Fruit fly (Drosophila melanogaster) whole organism, embryonic: ENCODE data around the gene cic.

Experiments used
- Asciz ChIP-seq: fragments of 200-800 bp; sonication (Bioruptor generic); optimal IDR thresholded peaks from 2 replicates; lab custom pipeline; 2017; ENCODE audit warnings: missing biosample characterization, mild to moderate bottlenecking, missing genetic modification characterization, missing genetic modification reagents
- B-H1 ChIP-seq: fragments of 200-800 bp; sonication (Bioruptor generic); IDR thresholded peaks from 3 replicates; pipeline ENCODE4 v1.3.6; 2022; ENCODE audit warnings: missing biosample characterization, missing genetic modification characterization
- CG10147 ChIP-seq: fragments of 200-800 bp; sonication (Bioruptor generic); optimal IDR thresholded peaks from 2 replicates; lab custom pipeline; 2019; ENCODE audit warnings: missing biosample characterization, mild to moderate bottlenecking, missing genetic modification characterization, moderate library complexity
- CG10462 ChIP-seq: fragments of 200-800 bp; sonication (Bioruptor generic); optimal IDR thresholded peaks from 2 replicates; lab custom pipeline; 2016; ENCODE audit warnings: missing biosample characterization, missing genetic modification characterization
- CG10565 ChIP-seq: fragments of 200-800 bp; sonication (Bioruptor generic); optimal IDR thresholded peaks from 3 replicates; lab custom pipeline; 2016; ENCODE audit warnings: missing biosample characterization, mild to moderate bottlenecking, missing genetic modification characterization
- CG11723 ChIP-seq: fragments of 200-800 bp; sonication (Bioruptor generic); optimal IDR thresholded peaks from 2 replicates; lab custom pipeline; 2017; ENCODE audit warnings: missing biosample characterization, mild to moderate bottlenecking, missing genetic modification characterization
- CG12659 ChIP-seq: fragments of 200-800 bp; sonication (Bioruptor generic); optimal IDR thresholded peaks from 3 replicates; lab custom pipeline; 2017; ENCODE audit warnings: mild to moderate bottlenecking, missing biosample characterization, missing genetic modification reagents, missing genetic modification characterization
- CG13775 ChIP-seq: fragments of 200-800 bp; sonication (Bioruptor generic); optimal IDR thresholded peaks from 3 replicates; lab custom pipeline; 2017; ENCODE audit warnings: missing biosample characterization, mild to moderate bottlenecking, missing genetic modification characterization
- CG14014 ChIP-seq: fragments of 200-800 bp; sonication (Bioruptor generic); IDR thresholded peaks from 2 replicates; pipeline ENCODE4 v1.3.6; 2022; ENCODE audit warnings: missing biosample characterization, missing genetic modification characterization
- CG14860 ChIP-seq: fragments of 200-800 bp; sonication (Bioruptor generic); IDR thresholded peaks from 3 replicates; pipeline ENCODE4 v1.3.6; 2022; ENCODE audit warnings: missing biosample characterization, missing genetic modification characterization; ENCODE audit not compliant: partially characterized antibody
- CG17361 ChIP-seq: fragments of 200-800 bp; sonication (Bioruptor generic); IDR thresholded peaks from 3 replicates; pipeline ENCODE4 v1.3.6; 2022; ENCODE audit warnings: missing biosample characterization, missing genetic modification characterization
- CG17802 ChIP-seq: fragments of 200-800 bp; sonication (Bioruptor generic); optimal IDR thresholded peaks from 2 replicates; lab custom pipeline; 2018; ENCODE audit warnings: missing biosample characterization, mild to moderate bottlenecking, missing genetic modification characterization, moderate library complexity
- CG1792 ChIP-seq: fragments of 200-800 bp; sonication (Bioruptor generic); optimal IDR thresholded peaks from 2 replicates; lab custom pipeline; 2016; ENCODE audit warnings: missing biosample characterization, missing genetic modification characterization
- CG30020 ChIP-seq: fragments of 200-800 bp; optimal IDR thresholded peaks from 2 replicates; lab custom pipeline; 2019; ENCODE audit warnings: missing biosample characterization, mild to moderate bottlenecking, missing genetic modification characterization, moderate library complexity
- CG30403 ChIP-seq: fragments of 200-800 bp; sonication (Bioruptor generic); optimal IDR thresholded peaks from 3 replicates; lab custom pipeline; 2016; ENCODE audit warnings: missing biosample characterization, missing genetic modification characterization
- CG3407 ChIP-seq: fragments of 200-800 bp; sonication (Bioruptor generic); optimal IDR thresholded peaks from 2 replicates; lab custom pipeline; 2018; ENCODE audit warnings: missing biosample characterization, mild to moderate bottlenecking, missing genetic modification characterization
- CG6654 ChIP-seq: fragments of 200-800 bp; sonication (Bioruptor generic); optimal IDR thresholded peaks from 2 replicates; lab custom pipeline; 2017; ENCODE audit warnings: missing biosample characterization, mild to moderate bottlenecking, missing genetic modification characterization
- CG7357 ChIP-seq: fragments of 200-800 bp; sonication (Bioruptor generic); IDR thresholded peaks from 3 replicates; pipeline ENCODE4 v1.3.6; 2022; ENCODE audit warnings: missing biosample characterization, missing genetic modification characterization
- CG7839 ChIP-seq: fragments of 200-800 bp; sonication (Bioruptor generic); optimal IDR thresholded peaks from 3 replicates; lab custom pipeline; 2018; ENCODE audit warnings: missing biosample characterization, mild to moderate bottlenecking, missing genetic modification characterization, moderate library complexity
- CG8944 ChIP-seq: fragments of 200-800 bp; sonication (Bioruptor generic); optimal IDR thresholded peaks from 3 replicates; lab custom pipeline; 2016; ENCODE audit warnings: missing biosample characterization, missing genetic modification characterization
- CG9797 ChIP-seq: fragments of 200-800 bp; sonication (Bioruptor generic); optimal IDR thresholded peaks from 3 replicates; lab custom pipeline; 2018; ENCODE audit warnings: missing biosample characterization, mild to moderate bottlenecking, missing genetic modification characterization
- D19A ChIP-seq: fragments of 200-800 bp; optimal IDR thresholded peaks from 3 replicates; lab custom pipeline; 2019; ENCODE audit warnings: missing biosample characterization, mild to moderate bottlenecking, missing genetic modification characterization, moderate library complexity
- Doc2 ChIP-seq: fragments of 200-800 bp; sonication (Bioruptor generic); IDR thresholded peaks from 2 replicates; pipeline ENCODE4 v1.3.6; 2022; ENCODE audit warnings: missing biosample characterization, missing genetic modification characterization
- Eip74EF ChIP-seq, 2 experiments: fragments of 200-800 bp in 1 of 2; fragments of >200 bp in 1 of 2; sonication (Bioruptor generic) in 1 of 2; optimal IDR thresholded peaks; 2 replicates each; lab custom pipeline; 2017 to 2019; ENCODE audit warnings: missing biosample characterization in 2 of 2, missing genetic modification characterization in 2 of 2, mild to moderate bottlenecking in 1 of 2, moderate library complexity in 1 of 2
- MESR4 ChIP-seq: fragments of 200-800 bp; sonication (Bioruptor generic); optimal IDR thresholded peaks from 2 replicates; lab custom pipeline; 2018; ENCODE audit warnings: missing biosample characterization, mild to moderate bottlenecking, missing genetic modification characterization, moderate library complexity
- Mad ChIP-seq: fragments of 200-800 bp; sonication (Bioruptor generic); optimal IDR thresholded peaks from 2 replicates; lab custom pipeline; 2016; ENCODE audit warnings: missing biosample characterization, missing genetic modification characterization
- Nf-YB ChIP-seq: fragments of 200-800 bp; sonication (Bioruptor generic); optimal IDR thresholded peaks from 3 replicates; lab custom pipeline; 2019; ENCODE audit warnings: missing biosample characterization, mild to moderate bottlenecking, missing genetic modification characterization, moderate library complexity
- Oaz ChIP-seq: fragments of 200-800 bp; sonication (Bioruptor generic); IDR thresholded peaks from 2 replicates; pipeline ENCODE4 v1.3.6; 2022; ENCODE audit warnings: missing biosample characterization, missing genetic modification characterization
- Side ChIP-seq: fragments of 200-800 bp; sonication (Bioruptor generic); optimal IDR thresholded peaks from 2 replicates; lab custom pipeline; 2016; ENCODE audit warnings: missing biosample characterization, missing genetic modification characterization
- Xrp1 ChIP-seq: fragments of 200-800 bp; sonication (Bioruptor generic); IDR thresholded peaks from 2 replicates; pipeline ENCODE4 v1.3.6; 2022; ENCODE audit warnings: missing biosample characterization, missing genetic modification characterization
- az2 ChIP-seq: fragments of 200-800 bp; sonication (Bioruptor generic); optimal IDR thresholded peaks from 3 replicates; lab custom pipeline; 2016; ENCODE audit warnings: missing biosample characterization, missing genetic modification characterization
- bab2 ChIP-seq: fragments of 200-800 bp; sonication (Bioruptor generic); optimal IDR thresholded peaks from 2 replicates; lab custom pipeline; 2016; ENCODE audit warnings: missing biosample characterization, missing genetic modification characterization
- btn ChIP-seq: fragments of 200-800 bp; sonication (Bioruptor generic); optimal IDR thresholded peaks from 2 replicates; lab custom pipeline; 2016; ENCODE audit warnings: missing biosample characterization, missing genetic modification characterization
- chif ChIP-seq, 2 experiments: fragments of 200-800 bp; sonication (Bioruptor generic); optimal IDR thresholded peaks; 3 replicates each; lab custom pipeline; 2016; ENCODE audit warnings: missing biosample characterization in 2 of 2, missing genetic modification characterization in 2 of 2
- disco-r ChIP-seq: fragments of 200-800 bp; sonication (Bioruptor generic); optimal IDR thresholded peaks from 2 replicates; lab custom pipeline; 2016; ENCODE audit warnings: missing biosample characterization, missing genetic modification characterization
- dpn ChIP-seq, 2 experiments: fragments of 200-800 bp; sonication (Bioruptor generic); optimal IDR thresholded peaks; 3 replicates each; lab custom pipeline; 2016; ENCODE audit warnings: missing biosample characterization in 2 of 2, missing genetic modification characterization in 2 of 2
- gcm2 ChIP-seq: fragments of 200-800 bp; sonication (Bioruptor generic); optimal IDR thresholded peaks from 2 replicates; lab custom pipeline; 2016; ENCODE audit warnings: missing biosample characterization, missing genetic modification characterization
- hbn ChIP-seq: fragments of 200-800 bp; sonication (Bioruptor generic); IDR thresholded peaks from 2 replicates; pipeline ENCODE4 v1.3.6; 2022; ENCODE audit warnings: missing biosample characterization, missing genetic modification characterization; ENCODE audit not compliant: partially characterized antibody
- kay ChIP-seq: fragments of 200-800 bp; sonication (Bioruptor generic); optimal IDR thresholded peaks from 2 replicates; lab custom pipeline; 2016; ENCODE audit warnings: missing biosample characterization, missing genetic modification characterization
- lola ChIP-seq, 3 experiments: fragments of >200 bp in 2 of 3; fragments of 200-800 bp in 1 of 3; sonication (Bioruptor generic) in 1 of 3; optimal IDR thresholded peaks; 2 replicates each; lab custom pipeline; 2017 to 2019; ENCODE audit warnings: missing biosample characterization in 3 of 3, missing genetic modification characterization in 3 of 3, mild to moderate bottlenecking in 1 of 3, moderate library complexity in 1 of 3
- ranshi ChIP-seq: fragments of 200-800 bp; sonication (Bioruptor generic); IDR thresholded peaks from 2 replicates; pipeline ENCODE4 v1.3.6; 2022; ENCODE audit warnings: missing biosample characterization, missing genetic modification characterization
- sens ChIP-seq: fragments of 200-800 bp; sonication (Bioruptor generic); peaks from one replicate; lab custom pipeline; 2016; ENCODE audit warnings: missing biosample characterization, missing genetic modification characterization
- slp2 ChIP-seq: fragments of 200-800 bp; sonication (Bioruptor generic); optimal IDR thresholded peaks from 2 replicates; lab custom pipeline; 2016; ENCODE audit warnings: missing biosample characterization, missing genetic modification characterization
- stc ChIP-seq: fragments of 200-800 bp; sonication (Bioruptor generic); IDR thresholded peaks from 2 replicates; pipeline ENCODE4 v1.3.6; 2022; ENCODE audit warnings: missing biosample characterization, missing genetic modification characterization
- tll ChIP-seq, 2 experiments: fragments of 200-800 bp in 1 of 2; fragments of >200 bp in 1 of 2; sonication (Bioruptor generic) in 1 of 2; optimal IDR thresholded peaks; 2 replicates each; lab custom pipeline; 2017 to 2019; ENCODE audit warnings: missing biosample characterization in 2 of 2, missing genetic modification characterization in 2 of 2, mild to moderate bottlenecking in 1 of 2, moderate library complexity in 1 of 2
- trem ChIP-seq: fragments of 200-800 bp; optimal IDR thresholded peaks from 3 replicates; lab custom pipeline; 2019; ENCODE audit warnings: missing biosample characterization, mild to moderate bottlenecking, missing genetic modification characterization, moderate library complexity
- unc-4 ChIP-seq: fragments of 200-800 bp; sonication (Bioruptor generic); IDR thresholded peaks from 2 replicates; pipeline ENCODE4 v1.3.6; 2022; ENCODE audit warnings: missing biosample characterization, missing genetic modification characterization; ENCODE audit not compliant: partially characterized antibody
- yki ChIP-seq: fragments of >200 bp; optimal IDR thresholded peaks from 3 replicates; lab custom pipeline; 2018
- zfh2 ChIP-seq: fragments of 200-800 bp; sonication (Bioruptor generic); optimal IDR thresholded peaks from 2 replicates; lab custom pipeline; 2016; ENCODE audit warnings: missing biosample characterization, missing genetic modification characterization

cic gene

DNA sequence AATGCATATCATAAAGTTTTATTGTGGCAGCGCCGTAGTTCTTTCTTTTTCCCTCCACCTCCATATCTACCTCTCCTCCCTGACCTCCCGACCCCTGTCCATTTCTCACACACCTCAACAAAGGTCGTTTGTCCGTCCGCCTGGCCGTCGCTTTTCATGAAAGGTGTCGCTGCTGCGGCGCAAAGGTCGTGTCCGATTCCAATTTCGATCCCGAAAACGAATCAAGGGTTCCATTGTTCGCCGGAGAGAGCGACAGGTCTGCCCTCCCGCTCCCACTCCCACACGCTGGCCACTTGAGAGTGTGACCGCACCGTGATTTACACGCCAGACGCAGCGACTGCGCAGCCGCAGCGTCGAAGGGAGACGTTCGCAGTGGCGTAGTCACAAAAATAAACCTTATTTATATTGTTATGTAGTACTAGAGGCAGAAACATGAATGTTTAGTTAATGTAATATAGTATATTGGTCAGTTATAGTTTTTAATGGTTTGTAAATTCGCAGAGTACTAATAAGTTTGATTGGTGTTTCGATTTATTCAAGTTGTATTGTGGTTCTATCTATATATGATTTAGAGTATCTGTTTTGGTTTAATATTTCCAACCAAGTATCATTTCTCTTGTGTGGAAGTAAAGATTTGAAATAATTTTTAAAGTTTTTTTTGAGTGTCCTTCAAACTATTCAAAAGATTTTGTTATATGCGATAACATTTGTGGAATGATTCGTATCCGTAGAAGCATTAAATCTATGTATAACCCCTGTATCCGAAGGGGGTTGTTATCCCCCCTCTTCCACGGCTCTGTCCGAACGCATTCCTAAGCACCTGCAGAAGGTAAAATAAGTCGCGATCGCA, 39.7 kb downstream of the cic start (continued):
- TF ChIP-seq chif (GFP tag; optimal IDR thresholded peaks at IDR 0.05; lab: Kevin White, UChicago), result peak; percentile 58 to 82
- no peak for TF ChIP-seq CG14860 (GFP tag; lab: Robert Waterston, UW)
- peak; percentile 58 for TF ChIP-seq Xrp1 (GFP tag; lab: Robert Waterston, UW)
- TF ChIP-seq D19A, result peak; percentile 63
- TF ChIP-seq CG17361, result peak; percentile 94
- no peak for TF ChIP-seq CG1792 (GFP tag; lab: Kevin White, UChicago)
- TF ChIP-seq CG8944, result peak; percentile 54
- TF ChIP-seq Asciz (GFP tag; lab: Kevin White, UChicago), result no peak
- TF ChIP-seq CG7839 (tag; lab: Kevin White, UChicago), result no peak
- TF ChIP-seq Nf-YB, result peak; percentile 31
- peak; percentile 73 for TF ChIP-seq az2 (GFP tag; lab: Kevin White, UChicago)
- TF ChIP-seq CG6654 (GFP tag; lab: Kevin White, UChicago), result no peak
- no peak for TF ChIP-seq Doc2
- TF ChIP-seq CG10147 (GFP tag; lab: Kevin White, UChicago), result no peak
- peak; percentile 95 for TF ChIP-seq sens (GFP tag; lab: Kevin White, UChicago)
- peak; percentile 13 for TF ChIP-seq Mad (GFP tag; lab: Kevin White, UChicago)
- no peak for TF ChIP-seq Eip74EF (GFP tag; optimal IDR thresholded peaks at IDR 0.05; lab: Kevin White, UChicago)
- TF ChIP-seq dpn (GFP tag; optimal IDR thresholded peaks at IDR 0.05; lab: Kevin White, UChicago), result peak; percentile 44 to 56
- TF ChIP-seq CG9797 (GFP tag; lab: Kevin White, UChicago), result no peak
- no peak for TF ChIP-seq unc-4 (GFP tag; lab: Robert Waterston, UW)
- no peak for TF ChIP-seq gcm2
- no peak for TF ChIP-seq CG30020 (tag; lab: Kevin White, UChicago)
- peak; percentile 27; the same call in 1 of the 3 replicates for TF ChIP-seq CG7357 (GFP tag; lab: Robert Waterston, UW)
- TF ChIP-seq lola (GFP tag; optimal IDR thresholded peaks at IDR 0.05; lab: Kevin White, UChicago), result peak in 1 of 3 experiments; percentile 93
- no peak for TF ChIP-seq Oaz
- TF ChIP-seq Side (GFP tag; lab: Kevin White, UChicago), result peak; percentile 44
- peak; percentile 37 for TF ChIP-seq bab2
- TF ChIP-seq stc, result no peak
- no peak for TF ChIP-seq CG10565
- TF ChIP-seq disco-r (GFP tag; lab: Kevin White, UChicago), result no peak
- no peak for TF ChIP-seq ranshi
- TF ChIP-seq CG14014 (GFP tag; lab: Robert Waterston, UW), result no peak
- no peak for TF ChIP-seq B-H1 (GFP tag; lab: Robert Waterston, UW)
- no peak for TF ChIP-seq CG11723 (GFP tag; lab: Kevin White, UChicago)
- peak; percentile 52 for TF ChIP-seq btn
- TF ChIP-seq CG10462, result peak; percentile 55
- TF ChIP-seq trem (tag; lab: Kevin White, UChicago), result peak; percentile 33
- TF ChIP-seq slp2 (GFP tag; lab: Kevin White, UChicago), result peak; percentile 34
- no peak for TF ChIP-seq CG17802 (tag; lab: Kevin White, UChicago)
- TF ChIP-seq yki (lab: Kevin White, UChicago), result no peak
- TF ChIP-seq CG12659 (GFP tag; lab: Kevin White, UChicago), result no peak
- TF ChIP-seq CG30403, result peak; percentile 78
- peak; percentile 4 for TF ChIP-seq CG3407
- TF ChIP-seq zfh2 (GFP tag; lab: Kevin White, UChicago), result no peak
- TF ChIP-seq tll (GFP tag; optimal IDR thresholded peaks at IDR 0.05; lab: Kevin White, UChicago), result peak; percentile 4 to 97
- TF ChIP-seq CG13775, result peak; percentile 68
- TF ChIP-seq kay (GFP tag; lab: Kevin White, UChicago), result no peak
- no peak for TF ChIP-seq hbn
- TF ChIP-seq MESR4 (GFP tag; lab: Kevin White, UChicago), result no peak
